Fruit fly (Drosophila melanogaster): ENCODE results near the gene obst-I.

dm6 chr3L:2272669-2273068 lies 5.0 kb downstream of the obst-I start, which contains the start of gene yellow-g:
- TF ChIP-seq CTCF (optimal IDR thresholded peaks at IDR 0.05) (no peak), CG8478 (optimal IDR thresholded peaks at IDR 0.05) (no peak)

Data from S2 (cell line).